Worm (Caenorhabditis elegans) whole organism, L3 larva: ENCODE measurements around the gene K10D6.4.

Experiments used
- ama-1 ChIP-seq: fragments of 150-350 bp; optimal IDR thresholded peaks from 2 replicates; lab custom pipeline; 2018
- fkh-10 ChIP-seq: sonication (generic microtip); optimal IDR thresholded peaks from 2 replicates; lab custom pipeline; 2017; ENCODE audit warnings: missing biosample characterization, missing genetic modification reagents, missing genetic modification characterization
- nhr-77 ChIP-seq: fragments of 150-350 bp; optimal IDR thresholded peaks from 2 replicates; lab custom pipeline; 2014; ENCODE audit warnings: missing biosample characterization, missing genetic modification characterization

DNA sequence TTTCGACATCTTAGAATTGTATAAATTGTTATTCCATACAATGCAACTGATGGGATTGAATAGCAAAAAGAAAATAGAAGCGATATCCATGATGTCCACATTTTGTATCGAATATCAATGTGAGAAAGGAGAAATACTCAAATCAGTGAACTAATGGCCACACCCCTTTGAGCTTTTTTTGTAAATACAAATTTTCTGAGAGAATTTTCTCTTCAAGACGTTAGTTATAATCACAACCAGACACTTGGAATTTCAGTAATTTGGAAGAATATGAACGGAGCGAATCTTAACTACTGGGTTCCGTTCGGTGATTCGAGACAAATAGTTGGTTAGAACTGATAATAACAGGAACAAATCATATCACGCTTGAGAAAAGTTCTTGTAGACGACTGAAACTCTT, 39.9 kb upstream of the K10D6.4 start, which contains the start of gene srg-41:
- TF ChIP-seq fkh-10 (no peak), nhr-77 (tag; lab: Kevin White, UChicago) (no peak), ama-1 (lab: Kevin White, UChicago) (no peak)
